Worm (Caenorhabditis elegans): ENCODE measurements around the gene K07E3.1.

ce11 chrX:8157132-8157531 lies 46.9 kb downstream of the K07E3.1 start:
- TF ChIP-seq unc-39 (tag; optimal IDR thresholded peaks at IDR 0.05) (no peak), ceh-39 (tag; optimal IDR thresholded peaks at IDR 0.05) (peak; percentile 68), lsy-2 (tag; optimal IDR thresholded peaks at IDR 0.05) (peak; percentile 45), snpc-4 (tag; optimal IDR thresholded peaks at IDR 0.05) (no peak), ztf-11 (tag; optimal IDR thresholded peaks at IDR 0.05) (peak; percentile 91), nhr-76 (tag; optimal IDR thresholded peaks at IDR 0.05) (no peak), mab-5 (tag; optimal IDR thresholded peaks at IDR 0.05) (no peak)

All from whole organism, mixed stage, embryonic.